Worm (Caenorhabditis elegans) whole organism, L4 larva: ENCODE measurements around the gene M79.2.
A peak's percentile ranks its signal among the peaks of the same experiment; 100 is the strongest.

Experiments
- D1046.2 ChIP-seq: fragments of 200-800 bp; sonication (Bioruptor generic); IDR thresholded peaks from 2 replicates; pipeline ENCODE4 v1.3.6; 2022; ENCODE audit warnings: missing genetic modification characterization, missing compliant biosample characterization
- F10B5.3 ChIP-seq: sonication (generic microtip); optimal IDR thresholded peaks from 2 replicates; lab custom pipeline; 2016; ENCODE audit warnings: mild to moderate bottlenecking, missing genetic modification characterization, missing compliant biosample characterization
- F37D6.2 ChIP-seq: sonication (generic microtip); optimal IDR thresholded peaks from 2 replicates; lab custom pipeline; 2016; ENCODE audit warnings: mild to moderate bottlenecking, missing genetic modification characterization, missing compliant biosample characterization
- T20F7.1 ChIP-seq: fragments of 200-800 bp; sonication (Bioruptor generic); optimal IDR thresholded peaks from 2 replicates; lab custom pipeline; 2018; ENCODE audit warnings: mild to moderate bottlenecking, missing genetic modification characterization, missing compliant biosample characterization
- Y48G9A.11 ChIP-seq: fragments of 200-800 bp; sonication (Bioruptor generic); IDR thresholded peaks from 2 replicates; pipeline ENCODE4 v1.3.6; 2022; ENCODE audit warnings: missing genetic modification reagents, missing genetic modification characterization, missing compliant biosample characterization
- Y75B8A.6 ChIP-seq: fragments of 200-800 bp; sonication (Bioruptor generic); IDR thresholded peaks from 2 replicates; pipeline ENCODE4 v1.3.6; 2022; ENCODE audit warnings: missing genetic modification reagents, missing genetic modification characterization, missing compliant biosample characterization
- ZK337.2 ChIP-seq: fragments of 200-800 bp; sonication (Bioruptor generic); IDR thresholded peaks from 2 replicates; pipeline ENCODE4 v1.3.6; 2022; ENCODE audit warnings: missing genetic modification reagents, missing genetic modification characterization, missing compliant biosample characterization
- aha-1 ChIP-seq: fragments of 150-350 bp; peaks from one replicate; lab custom pipeline; 2014; ENCODE audit warnings: missing biosample characterization, missing genetic modification characterization
- aly-2 ChIP-seq: sonication (generic microtip); optimal IDR thresholded peaks from 2 replicates; lab custom pipeline; 2018; ENCODE audit warnings: missing biosample characterization, missing genetic modification characterization
- attf-4 ChIP-seq: sonication (generic microtip); optimal IDR thresholded peaks from 3 replicates; lab custom pipeline; 2017; ENCODE audit warnings: missing biosample characterization, missing genetic modification characterization
- ceh-20 ChIP-seq: fragments of 200-800 bp; sonication (Bioruptor generic); IDR thresholded peaks from 2 replicates; pipeline ENCODE4 v1.3.6; 2022; ENCODE audit warnings: missing genetic modification reagents, missing genetic modification characterization, missing compliant biosample characterization
- ceh-44 ChIP-seq: fragments of 200-800 bp; sonication (Bioruptor generic); IDR thresholded peaks from 2 replicates; pipeline ENCODE4 v1.3.6; 2022; ENCODE audit warnings: missing genetic modification reagents, missing genetic modification characterization, missing compliant biosample characterization
- ceh-62 ChIP-seq: sonication (generic microtip); optimal IDR thresholded peaks from 2 replicates; lab custom pipeline; 2017; ENCODE audit warnings: missing biosample characterization, missing genetic modification characterization
- ces-1 ChIP-seq: fragments of 150-350 bp; sonication (generic microtip); optimal IDR thresholded peaks from 4 replicates; lab custom pipeline; 2014; ENCODE audit warnings: missing biosample characterization, missing genetic modification reagents, missing genetic modification characterization
- cey-2 ChIP-seq: sonication (generic microtip); optimal IDR thresholded peaks from 3 replicates; lab custom pipeline; 2017; ENCODE audit warnings: missing genetic modification characterization, mild to moderate bottlenecking, missing compliant biosample characterization, antibody characterized with exemption, borderline replicate concordance; ENCODE audit not compliant: insufficient read depth
- daf-16 ChIP-seq, 3 experiments: sonication (generic microtip); optimal IDR thresholded peaks; 2 replicates each; lab custom pipeline; 2016 to 2017; ENCODE audit warnings: missing genetic modification characterization in 3 of 3, missing genetic modification reagents in 3 of 3, mild to moderate bottlenecking in 2 of 3, missing compliant biosample characterization in 2 of 3, missing biosample characterization in 1 of 3, moderate library complexity in 1 of 3
- daf-19 ChIP-seq: fragments of 200-800 bp; sonication (Bioruptor generic); conservative IDR thresholded peaks from 2 replicates; pipeline ENCODE4 v1.3.6; 2022; ENCODE audit warnings: missing genetic modification characterization, missing compliant biosample characterization
- daf-8 ChIP-seq: fragments of 200-800 bp; sonication (Bioruptor generic); IDR thresholded peaks from 2 replicates; pipeline ENCODE4 v1.3.6; 2022; ENCODE audit warnings: missing genetic modification characterization, missing compliant biosample characterization
- dmd-6 ChIP-seq: fragments of 200-800 bp; sonication (Bioruptor generic); IDR thresholded peaks from 2 replicates; pipeline ENCODE4 v1.3.6; 2022; ENCODE audit warnings: missing genetic modification reagents, missing genetic modification characterization, missing compliant biosample characterization
- dmd-8 ChIP-seq: fragments of 200-800 bp; sonication (Bioruptor generic); IDR thresholded peaks from 2 replicates; pipeline ENCODE4 v1.3.6; 2022; ENCODE audit warnings: missing genetic modification characterization, missing compliant biosample characterization
- fkh-10 ChIP-seq: fragments of 150-350 bp; optimal IDR thresholded peaks from 2 replicates; lab custom pipeline; 2014; ENCODE audit warnings: missing biosample characterization, missing genetic modification reagents, missing genetic modification characterization
- fos-1 ChIP-seq: fragments of 150-350 bp; optimal IDR thresholded peaks from 2 replicates; lab custom pipeline; 2014; ENCODE audit warnings: missing biosample characterization, missing genetic modification characterization
- hif-1 ChIP-seq, 2 experiments: sonication (generic microtip); optimal IDR thresholded peaks; 2 replicates each; lab custom pipeline; 2016 to 2017; ENCODE audit warnings: missing compliant biosample characterization in 2 of 2, missing genetic modification characterization in 2 of 2, missing genetic modification reagents in 2 of 2, missing genotype in 2 of 2, mild to moderate bottlenecking in 1 of 2
- hlh-11 ChIP-seq: fragments of 200-800 bp; sonication (Bioruptor generic); optimal IDR thresholded peaks from 2 replicates; lab custom pipeline; 2018; ENCODE audit warnings: mild to moderate bottlenecking, missing genetic modification characterization, missing compliant biosample characterization
- jun-1 ChIP-seq: fragments of 150-350 bp; optimal IDR thresholded peaks from 2 replicates; lab custom pipeline; 2014; ENCODE audit warnings: missing biosample characterization, missing genetic modification reagents, missing genetic modification characterization
- lin-1 ChIP-seq: fragments of 200-800 bp; sonication (Bioruptor generic); IDR thresholded peaks from 2 replicates; pipeline ENCODE4 v1.3.6; 2022; ENCODE audit warnings: missing genetic modification reagents, missing genetic modification characterization, missing compliant biosample characterization
- madf-9 ChIP-seq: fragments of 200-800 bp; sonication (Bioruptor generic); conservative IDR thresholded peaks from 2 replicates; pipeline ENCODE4 v1.3.6; 2022; ENCODE audit warnings: missing genetic modification reagents, missing genetic modification characterization, missing compliant biosample characterization
- mdt-29 ChIP-seq: fragments of 200-800 bp; sonication (Bioruptor generic); IDR thresholded peaks from 2 replicates; pipeline ENCODE4 v1.3.6; 2022; ENCODE audit warnings: missing genetic modification reagents, missing genetic modification characterization, missing compliant biosample characterization
- nhr-10 ChIP-seq: fragments of 150-350 bp; optimal IDR thresholded peaks from 2 replicates; lab custom pipeline; 2014; ENCODE audit warnings: missing biosample characterization, missing genetic modification characterization
- nhr-102 ChIP-seq: sonication (generic microtip); optimal IDR thresholded peaks from 2 replicates; lab custom pipeline; 2016; ENCODE audit warnings: mild to moderate bottlenecking, missing genetic modification characterization, moderate library complexity, missing compliant biosample characterization
- nhr-237 ChIP-seq: sonication (generic microtip); optimal IDR thresholded peaks from 2 replicates; lab custom pipeline; 2017; ENCODE audit warnings: missing biosample characterization, missing genetic modification characterization
- nhr-25 ChIP-seq: sonication (generic microtip); optimal IDR thresholded peaks from 2 replicates; lab custom pipeline; 2017; ENCODE audit warnings: missing genetic modification characterization, mild to moderate bottlenecking, missing compliant biosample characterization, antibody characterized with exemption, moderate library complexity, borderline replicate concordance; ENCODE audit not compliant: insufficient read depth
- nhr-28 ChIP-seq: fragments of 150-350 bp; optimal IDR thresholded peaks from 2 replicates; lab custom pipeline; 2014; ENCODE audit warnings: missing biosample characterization, missing genetic modification characterization
- nhr-6 ChIP-seq: fragments of 150-350 bp; optimal IDR thresholded peaks from 2 replicates; lab custom pipeline; 2014; ENCODE audit warnings: missing biosample characterization, missing genetic modification characterization
- pha-4 ChIP-seq, 2 experiments: fragments of 150-350 bp in 1 of 2; fragments of 200-800 bp in 1 of 2; sonication (Bioruptor generic) in 1 of 2; IDR thresholded peaks in 1 of 2; optimal IDR thresholded peaks in 1 of 2; 2 replicates each; pipeline versions ENCODE4 v1.3.6 to Lab custom; 2014 to 2022; ENCODE audit warnings: missing genetic modification characterization in 2 of 2, missing genetic modification reagents in 2 of 2, missing biosample characterization in 1 of 2, missing compliant biosample characterization in 1 of 2
- pqm-1 ChIP-seq: sonication (generic microtip); optimal IDR thresholded peaks from 2 replicates; lab custom pipeline; 2017; ENCODE audit warnings: missing biosample characterization, missing genetic modification characterization
- rbr-2 ChIP-seq: sonication (generic microtip); optimal IDR thresholded peaks from 2 replicates; lab custom pipeline; 2016; ENCODE audit warnings: missing genotype, missing genetic modification characterization, missing compliant biosample characterization
- saeg-2 ChIP-seq: fragments of 200-800 bp; sonication (Bioruptor generic); IDR thresholded peaks from 2 replicates; pipeline ENCODE4 v1.3.6; 2022; ENCODE audit warnings: missing genetic modification reagents, missing genetic modification characterization, missing compliant biosample characterization
- sdz-12 ChIP-seq: fragments of 200-800 bp; sonication (Bioruptor generic); optimal IDR thresholded peaks from 2 replicates; lab custom pipeline; 2018; ENCODE audit warnings: mild to moderate bottlenecking, missing genetic modification characterization, missing compliant biosample characterization
- skn-1 ChIP-seq: fragments of 150-350 bp; optimal IDR thresholded peaks from 2 replicates; lab custom pipeline; 2014; ENCODE audit warnings: missing biosample characterization, missing genetic modification characterization
- spr-1 ChIP-seq: sonication (generic microtip); optimal IDR thresholded peaks from 2 replicates; lab custom pipeline; 2016; ENCODE audit warnings: mild to moderate bottlenecking, missing genetic modification characterization, missing compliant biosample characterization
- spr-3 ChIP-seq: fragments of 200-800 bp; sonication (Bioruptor generic); optimal IDR thresholded peaks from 2 replicates; lab custom pipeline; 2018; ENCODE audit warnings: mild to moderate bottlenecking, missing genetic modification characterization, missing compliant biosample characterization
- tag-97 ChIP-seq: fragments of 200-800 bp; sonication (Bioruptor generic); IDR thresholded peaks from 2 replicates; pipeline ENCODE4 v1.3.6; 2022; ENCODE audit warnings: missing genetic modification characterization, missing compliant biosample characterization
- unc-130 ChIP-seq: sonication (generic microtip); optimal IDR thresholded peaks from 2 replicates; lab custom pipeline; 2016; ENCODE audit warnings: missing genetic modification reagents, missing genetic modification characterization, missing compliant biosample characterization
- zfp-3 ChIP-seq: fragments of 200-800 bp; sonication (Bioruptor generic); conservative IDR thresholded peaks from 2 replicates; pipeline ENCODE4 v1.3.6; 2022; ENCODE audit warnings: missing genetic modification reagents, missing genetic modification characterization, missing compliant biosample characterization
- ztf-7 ChIP-seq: fragments of 150-350 bp; optimal IDR thresholded peaks from 2 replicates; lab custom pipeline; 2014; ENCODE audit warnings: missing biosample characterization, missing genetic modification characterization

M79.2 gene

DNA sequence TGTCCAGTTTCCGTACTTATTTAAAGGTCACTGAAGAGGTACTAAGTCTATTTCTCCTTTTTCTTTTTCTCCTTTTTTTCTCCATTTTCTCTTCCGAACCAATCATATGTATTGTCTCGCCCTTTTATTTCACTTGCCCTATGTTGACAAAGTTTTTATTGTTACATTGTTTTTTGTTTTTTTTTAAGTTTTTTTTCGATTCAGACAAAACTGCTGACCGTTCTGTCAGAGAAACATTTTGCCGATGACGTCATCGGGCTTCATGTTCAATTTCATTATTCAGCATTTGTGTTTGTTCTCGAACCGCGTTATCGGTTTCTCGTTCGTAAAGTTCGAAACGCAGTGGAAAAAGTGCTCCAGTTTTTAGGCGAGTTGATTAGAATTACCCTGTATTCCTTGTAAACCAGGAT is 10.8 kb upstream of the M79.2 start (continued):
- TF ChIP-seq D1046.2: no peak
- no peak for TF ChIP-seq ceh-20 (GFP tag; lab: Robert Waterston, UW)
- TF ChIP-seq pha-4 (GFP tag; IDR thresholded peaks at IDR 0.05; lab: Robert Waterston, UW): 0 out of 2 replicates have a peak, but pooled peaks have one; percentile 14
- no peak for TF ChIP-seq pha-4 (tag; optimal IDR thresholded peaks at IDR 0.05; lab: Kevin White, UChicago)
- no peak for TF ChIP-seq aha-1
- no peak for TF ChIP-seq Y48G9A.11 (GFP tag; lab: Robert Waterston, UW)
- TF ChIP-seq daf-8 (GFP tag; lab: Robert Waterston, UW): no peak
- peak; percentile 78 for TF ChIP-seq dmd-6 (GFP tag; lab: Robert Waterston, UW)
- 0 out of 2 replicates have a peak, but pooled peaks have one; percentile 14 for TF ChIP-seq lin-1 (GFP tag; lab: Robert Waterston, UW)
- TF ChIP-seq nhr-10 (tag; lab: Kevin White, UChicago): no peak
- TF ChIP-seq daf-16 (GFP tag; optimal IDR thresholded peaks at IDR 0.05; lab: Kevin White, UChicago): no peak
- TF ChIP-seq daf-16 (tag; optimal IDR thresholded peaks at IDR 0.05; lab: Kevin White, UChicago): peak; percentile 88
- TF ChIP-seq T20F7.1: no peak
- TF ChIP-seq zfp-3 (GFP tag; lab: Robert Waterston, UW): no peak
- TF ChIP-seq cey-2: peak; percentile 89
- TF ChIP-seq pqm-1 (tag; lab: Kevin White, UChicago): peak; percentile 97
- no peak for TF ChIP-seq skn-1 (tag; lab: Kevin White, UChicago)
- TF ChIP-seq fkh-10: no peak
- TF ChIP-seq fos-1 (tag; lab: Kevin White, UChicago): no peak
- TF ChIP-seq nhr-28 (tag; lab: Kevin White, UChicago): peak; percentile 43
- TF ChIP-seq jun-1 (tag; lab: Kevin White, UChicago): no peak
- TF ChIP-seq nhr-6 (tag; lab: Kevin White, UChicago): no peak

DNA sequence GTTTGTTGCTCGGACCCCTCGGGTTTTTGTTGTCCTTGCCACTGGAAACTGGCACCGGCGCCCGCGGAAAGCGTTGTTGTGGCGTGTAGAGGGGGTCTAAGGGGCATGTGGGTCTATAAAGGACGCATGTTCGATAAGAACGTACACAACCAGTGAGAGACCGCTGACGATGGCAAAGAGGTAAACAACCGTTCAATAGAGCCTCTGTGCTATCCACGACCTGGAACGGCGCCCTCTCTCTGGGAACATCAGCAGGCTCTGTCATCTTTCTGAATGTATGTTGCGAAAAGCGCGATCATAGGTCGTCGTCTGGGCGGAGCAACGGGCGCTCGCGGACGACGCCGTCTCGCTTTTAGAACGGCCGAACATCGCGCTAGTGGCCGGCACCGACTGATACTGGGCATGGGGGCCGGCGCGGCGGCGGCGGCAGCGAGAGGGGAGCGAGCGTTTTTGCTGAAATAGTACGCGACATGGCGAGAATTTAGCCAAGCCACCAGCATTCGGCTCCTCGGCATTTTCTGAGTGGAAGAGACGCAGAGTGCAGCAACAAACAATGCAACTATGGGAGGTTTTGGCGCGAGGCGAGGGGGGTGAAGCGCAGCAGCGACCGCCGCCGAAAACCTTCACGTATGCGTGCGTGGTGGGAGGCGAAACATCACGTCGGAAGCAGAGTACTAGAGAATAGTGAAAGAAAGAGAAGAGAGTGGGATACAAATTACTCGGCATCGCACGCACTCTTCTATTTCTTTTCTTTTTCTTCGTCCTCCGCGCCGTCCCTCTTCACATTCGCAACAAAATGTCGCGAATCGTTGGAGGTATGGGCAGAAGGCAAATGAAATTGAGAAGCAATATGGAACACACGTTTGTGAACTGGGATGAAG is 8.7 kb upstream of the M79.2 start:
- TF ChIP-seq aha-1 (peak; percentile 100), nhr-237 (tag; lab: Kevin White, UChicago) (peak; percentile 39), ztf-7 (tag; lab: Kevin White, UChicago) (no peak), ceh-44 (GFP tag; lab: Robert Waterston, UW) (no peak), D1046.2 (no peak), mdt-29 (GFP tag; lab: Robert Waterston, UW) (no peak), jun-1 (tag; lab: Kevin White, UChicago) (no peak), rbr-2 (tag; lab: Kevin White, UChicago) (peak; percentile 93), unc-130 (GFP tag; lab: Kevin White, UChicago) (no peak), saeg-2 (peak; percentile 76; the same call in 1 of the 2 replicates), fkh-10 (peak; percentile 22), dmd-6 (GFP tag; lab: Robert Waterston, UW) (peak; percentile 88), nhr-25 (tag; lab: Kevin White, UChicago) (peak; percentile 22), Y75B8A.6 (GFP tag; lab: Robert Waterston, UW) (no peak), daf-19 (no peak), pha-4 (GFP tag; IDR thresholded peaks at IDR 0.05; lab: Robert Waterston, UW) (peak; percentile 87), pha-4 (tag; optimal IDR thresholded peaks at IDR 0.05; lab: Kevin White, UChicago) (no peak), ceh-62 (no peak), dmd-8 (GFP tag; lab: Robert Waterston, UW) (no peak), pqm-1 (tag; lab: Kevin White, UChicago) (peak; percentile 64), madf-9 (GFP tag; lab: Robert Waterston, UW) (peak; percentile 39), spr-1 (tag; lab: Kevin White, UChicago) (peak; percentile 76), ZK337.2 (GFP tag; lab: Robert Waterston, UW) (no peak), nhr-102 (tag; lab: Kevin White, UChicago) (peak; percentile 60), hlh-11 (tag; lab: Kevin White, UChicago) (peak; percentile 96), ces-1 (no peak), aly-2 (tag; lab: Kevin White, UChicago) (no peak), attf-4 (no peak), sdz-12 (no peak), hif-1 (tag; optimal IDR thresholded peaks at IDR 0.05; lab: Kevin White, UChicago) (peak; percentile 27 to 91), tag-97 (peak; percentile 78; the same call in 1 of the 2 replicates), F10B5.3 (tag; lab: Kevin White, UChicago) (no peak), spr-3 (GFP tag; lab: Kevin White, UChicago) (no peak), F37D6.2 (peak; percentile 88)
